Worm (Caenorhabditis elegans) whole organism, L2 larva: ENCODE data around the gene K09F6.3.

Source experiments
- C34F6.9 ChIP-seq: fragments of 150-350 bp; optimal IDR thresholded peaks from 2 replicates; lab custom pipeline; 2014; ENCODE audit warnings: missing biosample characterization, missing genetic modification characterization
- F13H6.1 ChIP-seq: sonication (generic microtip); optimal IDR thresholded peaks from 2 replicates; lab custom pipeline; 2016; ENCODE audit warnings: missing genetic modification characterization, missing compliant biosample characterization
- R02D3.7 ChIP-seq: fragments of 150-350 bp; optimal IDR thresholded peaks from 2 replicates; lab custom pipeline; 2014; ENCODE audit warnings: missing biosample characterization, missing genetic modification characterization
- Y55F3AM.14 ChIP-seq: fragments of 200-800 bp; sonication (Bioruptor generic); optimal IDR thresholded peaks from 2 replicates; lab custom pipeline; 2018; ENCODE audit warnings: mild to moderate bottlenecking, missing genetic modification characterization, missing compliant biosample characterization
- ZK546.5 ChIP-seq: sonication (generic microtip); optimal IDR thresholded peaks from 2 replicates; lab custom pipeline; 2017; ENCODE audit warnings: missing biosample characterization, missing genetic modification characterization
- aly-2 ChIP-seq: fragments of 150-350 bp; optimal IDR thresholded peaks from 2 replicates; lab custom pipeline; 2014; ENCODE audit warnings: missing biosample characterization, missing genetic modification characterization
- ceh-16 ChIP-seq: fragments of 150-350 bp; optimal IDR thresholded peaks from 2 replicates; lab custom pipeline; 2014; ENCODE audit warnings: missing biosample characterization, missing genetic modification characterization
- ceh-82 ChIP-seq: fragments of 150-350 bp; optimal IDR thresholded peaks from 2 replicates; lab custom pipeline; 2014; ENCODE audit warnings: missing biosample characterization, missing genetic modification characterization
- crh-2 ChIP-seq: sonication (generic microtip); optimal IDR thresholded peaks from 2 replicates; lab custom pipeline; 2017; ENCODE audit warnings: missing biosample characterization, missing genetic modification characterization
- dmd-4 ChIP-seq: sonication (generic microtip); optimal IDR thresholded peaks from 2 replicates; lab custom pipeline; 2017; ENCODE audit warnings: missing biosample characterization, missing genetic modification characterization
- egl-27 ChIP-seq: sonication (generic microtip); optimal IDR thresholded peaks from 3 replicates; lab custom pipeline; 2017; ENCODE audit warnings: missing biosample characterization, missing genetic modification reagents, missing genetic modification characterization
- elt-1 ChIP-seq: fragments of 150-350 bp; optimal IDR thresholded peaks from 2 replicates; lab custom pipeline; 2014; ENCODE audit warnings: missing biosample characterization, missing genetic modification characterization
- elt-3 ChIP-seq: sonication (generic microtip); optimal IDR thresholded peaks from 2 replicates; lab custom pipeline; 2017; ENCODE audit warnings: missing biosample characterization, missing genetic modification characterization
- fos-1 ChIP-seq: fragments of 150-350 bp; optimal IDR thresholded peaks from 2 replicates; lab custom pipeline; 2014; ENCODE audit warnings: missing biosample characterization, missing genetic modification characterization
- gmeb-1 ChIP-seq: fragments of 150-350 bp; optimal IDR thresholded peaks from 2 replicates; lab custom pipeline; 2014; ENCODE audit warnings: missing biosample characterization, missing genetic modification characterization
- lin-13 ChIP-seq: fragments of 150-350 bp; optimal IDR thresholded peaks from 2 replicates; lab custom pipeline; 2014; ENCODE audit warnings: missing biosample characterization, missing genetic modification reagents, missing genetic modification characterization
- lsy-2 ChIP-seq, 2 experiments: fragments of 150-350 bp in 1 of 2; sonication (generic microtip) in 1 of 2; optimal IDR thresholded peaks; 2 replicates each; lab custom pipeline; 2014 to 2017; ENCODE audit warnings: missing biosample characterization in 2 of 2, missing genetic modification characterization in 2 of 2
- mbf-1 ChIP-seq: sonication (generic microtip); optimal IDR thresholded peaks from 2 replicates; lab custom pipeline; 2017; ENCODE audit warnings: missing biosample characterization, missing genetic modification characterization
- nhr-10 ChIP-seq: sonication (generic microtip); optimal IDR thresholded peaks from 2 replicates; lab custom pipeline; 2017; ENCODE audit warnings: missing biosample characterization, missing genetic modification characterization
- nhr-12 ChIP-seq: fragments of 150-350 bp; optimal IDR thresholded peaks from 2 replicates; lab custom pipeline; 2014; ENCODE audit warnings: missing biosample characterization, missing genetic modification characterization
- nhr-129 ChIP-seq: fragments of 150-350 bp; optimal IDR thresholded peaks from 2 replicates; lab custom pipeline; 2014; ENCODE audit warnings: missing biosample characterization, missing genetic modification characterization
- nhr-21 ChIP-seq: fragments of 150-350 bp; optimal IDR thresholded peaks from 2 replicates; lab custom pipeline; 2014; ENCODE audit warnings: missing biosample characterization, missing genetic modification characterization
- nhr-23 ChIP-seq: fragments of 150-350 bp; optimal IDR thresholded peaks from 2 replicates; lab custom pipeline; 2014; ENCODE audit warnings: missing biosample characterization, missing genetic modification reagents, missing genetic modification characterization
- nhr-237 ChIP-seq: fragments of 150-350 bp; optimal IDR thresholded peaks from 2 replicates; lab custom pipeline; 2014; ENCODE audit warnings: missing biosample characterization, missing genetic modification characterization
- peb-1 ChIP-seq: fragments of 150-350 bp; optimal IDR thresholded peaks from 2 replicates; lab custom pipeline; 2014; ENCODE audit warnings: missing biosample characterization, missing genetic modification characterization
- sem-4 ChIP-seq: fragments of 150-350 bp; optimal IDR thresholded peaks from 2 replicates; lab custom pipeline; 2014; ENCODE audit warnings: missing biosample characterization, missing genetic modification reagents, missing genetic modification characterization
- skn-1 ChIP-seq: sonication (generic microtip); optimal IDR thresholded peaks from 2 replicates; lab custom pipeline; 2017; ENCODE audit warnings: missing biosample characterization, missing genetic modification characterization
- sma-3 ChIP-seq: sonication (generic microtip); optimal IDR thresholded peaks from 2 replicates; lab custom pipeline; 2016; ENCODE audit warnings: missing genetic modification reagents, missing genetic modification characterization, missing compliant biosample characterization
- sma-9 ChIP-seq, 2 experiments: fragments of 150-350 bp in 1 of 2; sonication (generic microtip) in 1 of 2; optimal IDR thresholded peaks; 2 replicates each; lab custom pipeline; 2014 to 2016; ENCODE audit warnings: missing genetic modification characterization in 2 of 2, mild to moderate bottlenecking in 1 of 2, missing biosample characterization in 1 of 2, missing compliant biosample characterization in 1 of 2, missing genetic modification reagents in 1 of 2, moderate library complexity in 1 of 2
- unc-39 ChIP-seq: fragments of 150-350 bp; optimal IDR thresholded peaks from 2 replicates; lab custom pipeline; 2014; ENCODE audit warnings: missing biosample characterization, missing genetic modification characterization
- unc-55 ChIP-seq: fragments of 150-350 bp; sonication (generic microtip); optimal IDR thresholded peaks from 3 replicates; lab custom pipeline; 2014; ENCODE audit warnings: missing biosample characterization, missing genetic modification reagents, missing genetic modification characterization
- unc-62 ChIP-seq: fragments of 150-350 bp; optimal IDR thresholded peaks from 2 replicates; lab custom pipeline; 2014; ENCODE audit warnings: missing biosample characterization, missing genetic modification reagents, missing genetic modification characterization
- zag-1 ChIP-seq: fragments of 150-350 bp; optimal IDR thresholded peaks from 2 replicates; lab custom pipeline; 2014; ENCODE audit warnings: missing biosample characterization, missing genetic modification characterization
- ztf-11 ChIP-seq: sonication (generic microtip); optimal IDR thresholded peaks from 2 replicates; lab custom pipeline; 2017; ENCODE audit warnings: missing biosample characterization, missing genetic modification characterization
- ztf-4 ChIP-seq: fragments of 150-350 bp; optimal IDR thresholded peaks from 2 replicates; lab custom pipeline; 2014; ENCODE audit warnings: missing biosample characterization, missing genetic modification characterization

The K09F6.3 gene

ce11 chrII:2273750-2274149, 18.8 kb downstream of the K09F6.3 start:
- no peak for TF ChIP-seq nhr-237 (tag; lab: Kevin White, UChicago)
- TF ChIP-seq peb-1 (tag; lab: Kevin White, UChicago) = no peak
- no peak for TF ChIP-seq unc-39 (tag; lab: Kevin White, UChicago)
- TF ChIP-seq lin-13 (GFP tag; lab: Kevin White, UChicago) = no peak
- no peak for TF ChIP-seq sma-9 (GFP tag; optimal IDR thresholded peaks at IDR 0.05; lab: Kevin White, UChicago)
- TF ChIP-seq sma-9 (tag; optimal IDR thresholded peaks at IDR 0.05; lab: Kevin White, UChicago) = no peak
- TF ChIP-seq fos-1 = no peak
- TF ChIP-seq lsy-2 (tag; optimal IDR thresholded peaks at IDR 0.05; lab: Kevin White, UChicago) = no peak
- no peak for TF ChIP-seq egl-27 (tag; lab: Kevin White, UChicago)
- no peak for TF ChIP-seq ceh-82 (tag; lab: Kevin White, UChicago)
- TF ChIP-seq mbf-1 = no peak
- TF ChIP-seq skn-1 (tag; lab: Kevin White, UChicago) = no peak
- TF ChIP-seq sem-4 = no peak
- no peak for TF ChIP-seq nhr-10 (tag; lab: Kevin White, UChicago)

DNA sequence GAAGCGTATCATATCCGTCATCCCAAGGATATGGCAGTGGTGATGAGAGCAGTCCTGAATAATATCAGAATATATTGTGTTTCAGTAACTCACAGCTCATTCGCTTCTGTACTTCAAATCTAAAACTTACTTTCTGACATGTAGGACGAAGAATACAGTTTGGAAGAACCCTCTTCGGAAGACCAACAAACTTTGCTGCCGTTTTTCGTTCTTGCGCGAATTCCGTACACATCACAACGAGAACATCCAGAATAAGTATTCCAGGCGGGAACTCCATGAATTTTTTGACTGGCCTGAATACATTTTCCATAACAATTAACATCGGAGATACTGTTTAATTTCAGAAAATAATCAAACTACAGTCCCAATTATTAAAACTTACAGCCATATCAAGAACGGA, 22.5 kb downstream of the K09F6.3 start, which contains the start of gene K09F6.15:
Gene K09F6.15 (minus strand): TSS at position 101 of the 400 bp plus-strand sequence.
- TF ChIP-seq ztf-11 (tag; lab: Kevin White, UChicago) (no peak), R02D3.7 (tag; lab: Kevin White, UChicago) (no peak), lsy-2 (tag; optimal IDR thresholded peaks at IDR 0.05; lab: Kevin White, UChicago) (no peak), sem-4 (no peak), nhr-23 (tag; lab: Kevin White, UChicago) (no peak), Y55F3AM.14 (GFP tag; lab: Kevin White, UChicago) (no peak), mbf-1 (no peak), gmeb-1 (tag; lab: Kevin White, UChicago) (no peak), ZK546.5 (no peak)

DNA sequence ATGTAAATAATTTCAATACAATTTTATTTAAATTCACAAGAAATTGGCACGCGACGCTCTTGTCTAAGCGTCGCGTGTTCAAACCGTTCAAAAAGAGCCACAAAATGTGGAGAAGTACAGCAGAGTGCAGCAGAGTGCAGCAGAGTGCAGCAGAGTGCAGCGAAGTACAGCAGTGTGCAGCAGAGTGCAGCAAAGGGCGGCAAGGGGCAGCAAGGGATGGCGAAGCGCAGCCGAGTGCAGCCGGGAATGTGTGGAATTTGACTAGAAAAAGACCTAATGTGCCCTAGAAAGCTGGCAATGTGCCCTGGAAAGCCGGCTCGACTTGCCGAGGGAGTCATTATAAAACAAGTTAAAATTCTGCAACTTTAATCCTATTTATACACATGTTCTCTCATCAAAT, 24.3 kb downstream of the K09F6.3 start, which contains the start of gene K09F6.6:
Gene K09F6.6 (minus strand): TSS at position 43 of the 400 bp plus-strand sequence.
- TF ChIP-seq ztf-4 (tag; lab: Kevin White, UChicago) (no peak), nhr-12 (tag; lab: Kevin White, UChicago) (no peak), sma-3 (GFP tag; lab: Kevin White, UChicago) (no peak), sma-9 (GFP tag; optimal IDR thresholded peaks at IDR 0.05; lab: Kevin White, UChicago) (no peak), sma-9 (tag; optimal IDR thresholded peaks at IDR 0.05; lab: Kevin White, UChicago) (no peak), lin-13 (GFP tag; lab: Kevin White, UChicago) (no peak), crh-2 (no peak), nhr-237 (tag; lab: Kevin White, UChicago) (no peak), aly-2 (tag; lab: Kevin White, UChicago) (no peak), unc-55 (no peak), zag-1 (tag; lab: Kevin White, UChicago) (no peak), nhr-129 (tag; lab: Kevin White, UChicago) (no peak), unc-62 (GFP tag; lab: Kevin White, UChicago) (no peak), mbf-1 (no peak), elt-3 (no peak)

ce11 chrII:2279839-2280238, 24.9 kb downstream of the K09F6.3 start, which contains the start of gene K09F6.11:
K09F6.11 (plus strand) TSS chrII:2280139.
- TF ChIP-seq nhr-21 (tag; lab: Kevin White, UChicago) (no peak), elt-1 (tag; lab: Kevin White, UChicago) (no peak), dmd-4 (tag; lab: Kevin White, UChicago) (no peak), ceh-16 (tag; lab: Kevin White, UChicago) (no peak), sma-9 (GFP tag; optimal IDR thresholded peaks at IDR 0.05; lab: Kevin White, UChicago) (no peak), sma-9 (tag; optimal IDR thresholded peaks at IDR 0.05; lab: Kevin White, UChicago) (no peak), Y55F3AM.14 (GFP tag; lab: Kevin White, UChicago) (no peak), lin-13 (GFP tag; lab: Kevin White, UChicago) (no peak), gmeb-1 (tag; lab: Kevin White, UChicago) (no peak), zag-1 (tag; lab: Kevin White, UChicago) (no peak), mbf-1 (no peak), crh-2 (no peak), F13H6.1 (tag; lab: Kevin White, UChicago) (no peak), C34F6.9 (tag; lab: Kevin White, UChicago) (no peak), sma-3 (GFP tag; lab: Kevin White, UChicago) (no peak)
